Worm (Caenorhabditis elegans): Measurements from ENCODE around the gene T14E8.2.

T14E8.2 gene

DNA sequence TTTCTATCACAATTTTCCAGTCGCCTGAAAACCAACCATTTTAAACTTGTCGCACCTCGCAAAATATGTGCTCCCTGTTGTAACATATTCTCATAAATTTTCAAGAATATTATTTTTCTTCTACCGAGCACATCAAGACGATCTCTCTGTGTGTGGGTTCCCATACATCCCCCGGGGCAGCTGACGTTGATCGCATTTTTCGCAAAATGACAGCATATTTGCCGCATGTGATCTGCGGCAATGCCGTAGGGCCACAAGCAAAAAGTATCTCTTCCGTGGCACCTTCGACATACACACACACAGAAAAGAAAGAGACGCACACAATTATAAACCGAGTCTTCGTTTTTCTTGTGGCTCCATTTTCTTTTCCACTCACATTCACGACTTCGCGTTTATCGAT is 48.9 kb downstream of the T14E8.2 start:
- TF ChIP-seq hlh-1 (tag; optimal IDR thresholded peaks at IDR 0.05) (peak; percentile 79), elt-3 (tag; optimal IDR thresholded peaks at IDR 0.05) (no peak), unc-120 (tag; optimal IDR thresholded peaks at IDR 0.05; ENCODE audit: poor library complexity, severe bottlenecking) (peak; percentile 57), unc-62 (GFP tag; optimal IDR thresholded peaks at IDR 0.05) (peak; percentile 41)

ce11 chrX:6593178-6593786 is 50.5 kb downstream of the T14E8.2 start:
- TF ChIP-seq ceh-43 (GFP tag; optimal IDR thresholded peaks at IDR 0.05) (peak; percentile 74), ceh-83 (GFP tag; optimal IDR thresholded peaks at IDR 0.05) (peak; percentile 93), lsy-2 (tag; optimal IDR thresholded peaks at IDR 0.05) (peak; percentile 28), sem-2 (GFP tag; optimal IDR thresholded peaks at IDR 0.05) (peak; percentile 78), hlh-1 (tag; optimal IDR thresholded peaks at IDR 0.05) (peak; percentile 55), unc-39 (tag; optimal IDR thresholded peaks at IDR 0.05) (peak; percentile 19), ceh-39 (tag; optimal IDR thresholded peaks at IDR 0.05) (peak; percentile 13), elt-1 (tag; optimal IDR thresholded peaks at IDR 0.05; ENCODE audit: borderline replicate concordance, insufficient read depth) (no peak), ztf-11 (tag; optimal IDR thresholded peaks at IDR 0.05) (no peak), nhr-76 (tag; optimal IDR thresholded peaks at IDR 0.05) (no peak), zip-8 (tag; optimal IDR thresholded peaks at IDR 0.05) (no peak), ham-2 (GFP tag; optimal IDR thresholded peaks at IDR 0.05) (peak; percentile 76), drap-1 (GFP tag; optimal IDR thresholded peaks at IDR 0.05) (peak; percentile 91), nhr-237 (tag; optimal IDR thresholded peaks at IDR 0.05) (peak; percentile 43), ces-1 (GFP tag; optimal IDR thresholded peaks at IDR 0.05) (peak; percentile 52), unc-120 (tag; optimal IDR thresholded peaks at IDR 0.05; ENCODE audit: poor library complexity, severe bottlenecking) (peak; percentile 87), tbx-8 (GFP tag; optimal IDR thresholded peaks at IDR 0.05) (peak; percentile 76), sptf-1 (tag; optimal IDR thresholded peaks at IDR 0.05) (peak; percentile 94), mep-1 (tag; optimal IDR thresholded peaks at IDR 0.05) (peak; percentile 43), nhr-28 (tag; optimal IDR thresholded peaks at IDR 0.05) (peak; percentile 43), mls-2 (tag; optimal IDR thresholded peaks at IDR 0.05) (peak; percentile 95), M03D4.4 (tag; optimal IDR thresholded peaks at IDR 0.05) (no peak), bed-3 (GFP tag; optimal IDR thresholded peaks at IDR 0.05) (peak; percentile 84), unc-62 (GFP tag; optimal IDR thresholded peaks at IDR 0.05) (peak; percentile 54), lin-13 (tag; optimal IDR thresholded peaks at IDR 0.05) (no peak), mab-5 (tag; optimal IDR thresholded peaks at IDR 0.05) (no peak), nhr-12 (tag; optimal IDR thresholded peaks at IDR 0.05) (no peak), nhr-2 (tag; optimal IDR thresholded peaks at IDR 0.05) (no peak), lin-32 (GFP tag; optimal IDR thresholded peaks at IDR 0.05) (peak; percentile 80), flh-1 (GFP tag; optimal IDR thresholded peaks at IDR 0.05) (peak; percentile 57), pha-4 (tag; optimal IDR thresholded peaks at IDR 0.05) (peak; percentile 12), cnd-1 (tag; optimal IDR thresholded peaks at IDR 0.05) (peak; percentile 86), snpc-4 (tag; optimal IDR thresholded peaks at IDR 0.05) (no peak), elt-3 (tag; optimal IDR thresholded peaks at IDR 0.05) (no peak), blmp-1 (tag; optimal IDR thresholded peaks at IDR 0.05) (peak; percentile 17)

All from whole organism, mixed stage, embryonic.